Worm (Caenorhabditis elegans): ENCODE measurements around the gene EEED8.15.

ce11 chrII:5379614-5380077 lies 39.4 kb upstream of the EEED8.15 start, which contains the start of gene pkc-3:
- TF ChIP-seq ama-1 (optimal IDR thresholded peaks at IDR 0.05): no peak
- TF ChIP-seq pes-1 (GFP tag; IDR thresholded peaks at IDR 0.05): no peak
- TF ChIP-seq flt-1 (GFP tag; IDR thresholded peaks at IDR 0.05): no peak
- no peak for TF ChIP-seq ets-7 (tag; optimal IDR thresholded peaks at IDR 0.05)
- no peak for TF ChIP-seq aly-1 (tag; optimal IDR thresholded peaks at IDR 0.05)
- TF ChIP-seq tra-4 (tag; optimal IDR thresholded peaks at IDR 0.05): no peak
- TF ChIP-seq B0310.2 (tag; optimal IDR thresholded peaks at IDR 0.05): no peak
- no peak for TF ChIP-seq hnd-1 (tag; optimal IDR thresholded peaks at IDR 0.05)
